Worm (Caenorhabditis elegans): ENCODE results near the gene R12B2.6.

The R12B2.6 gene

DNA sequence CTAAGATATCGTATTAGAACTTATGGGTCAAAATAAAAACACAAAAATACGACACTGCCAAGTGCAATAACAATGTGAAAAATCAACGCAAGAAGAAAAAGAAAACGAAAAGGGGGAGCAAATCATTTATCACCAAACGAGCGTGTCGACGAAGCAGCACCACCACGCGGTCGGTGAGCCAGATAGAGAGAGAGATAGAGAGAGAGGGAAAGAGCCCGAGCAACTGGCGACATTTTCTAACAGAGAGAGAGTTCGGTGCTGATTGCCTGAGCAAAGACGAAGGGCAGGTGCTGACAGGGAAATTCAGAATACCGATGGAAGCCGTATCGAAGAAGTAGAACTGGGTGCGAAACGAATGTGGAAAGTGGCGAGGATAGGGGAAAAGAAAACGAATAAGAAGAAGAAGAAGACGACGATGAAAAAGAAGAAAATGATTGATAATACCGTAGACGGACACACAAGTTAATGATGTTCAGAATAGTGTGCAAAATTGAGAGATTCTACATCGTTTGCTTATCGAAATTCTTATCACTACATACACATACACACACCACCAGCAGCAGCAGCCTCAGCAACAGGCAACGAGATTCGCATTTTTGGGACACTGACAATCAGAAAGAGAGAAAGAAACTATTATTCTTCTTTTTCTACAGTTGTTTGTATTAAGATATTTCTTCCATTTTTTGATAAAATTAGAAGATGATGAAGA is 1.4 kb upstream of the R12B2.6 start (continued):
- TF ChIP-seq dpl-1 (GFP tag; optimal IDR thresholded peaks at IDR 0.05) = peak; percentile 8
- TF ChIP-seq fos-1 (tag; optimal IDR thresholded peaks at IDR 0.05) = no peak
- TF ChIP-seq nhr-42 (GFP tag; IDR thresholded peaks at IDR 0.05) = no peak
- TF ChIP-seq mxl-3 (GFP tag; optimal IDR thresholded peaks at IDR 0.05) = peak; percentile 63
- peak; percentile 16 for TF ChIP-seq ztf-7 (tag; optimal IDR thresholded peaks at IDR 0.05)
- TF ChIP-seq dmd-8 (GFP tag; IDR thresholded peaks at IDR 0.05) = no peak
- peak; percentile 84 for TF ChIP-seq dve-1 (tag; optimal IDR thresholded peaks at IDR 0.05; ENCODE audit: insufficient read depth)
- peak; percentile 92 for TF ChIP-seq nhr-28 (tag; optimal IDR thresholded peaks at IDR 0.05)
- no peak for TF ChIP-seq T20F7.1 (GFP tag; optimal IDR thresholded peaks at IDR 0.05)
- peak in 1 of 2 experiments; percentile 31 for TF ChIP-seq mdl-1 (tag; optimal IDR thresholded peaks at IDR 0.05)
- TF ChIP-seq skn-1 (tag; optimal IDR thresholded peaks at IDR 0.05) = no peak
- TF ChIP-seq nhr-77 (tag; optimal IDR thresholded peaks at IDR 0.05) = peak; percentile 16
- no peak for TF ChIP-seq tag-97 (GFP tag; IDR thresholded peaks at IDR 0.05)
- TF ChIP-seq ceh-62 (tag; optimal IDR thresholded peaks at IDR 0.05) = no peak
- no peak for TF ChIP-seq jun-1 (tag; optimal IDR thresholded peaks at IDR 0.05)
- no peak for TF ChIP-seq Y48G9A.11 (GFP tag; IDR thresholded peaks at IDR 0.05)
- no peak for TF ChIP-seq ceh-32 (tag; optimal IDR thresholded peaks at IDR 0.05; ENCODE audit: poor library complexity)
- TF ChIP-seq R02D3.7 (tag; optimal IDR thresholded peaks at IDR 0.05) = no peak
- TF ChIP-seq mdt-29 (GFP tag; IDR thresholded peaks at IDR 0.05) = no peak
- TF ChIP-seq daf-8 (GFP tag; IDR thresholded peaks at IDR 0.05) = no peak
- 0 out of 2 replicates have a peak, but pooled peaks have one; percentile 44 for TF ChIP-seq lin-1 (GFP tag; IDR thresholded peaks at IDR 0.05)
- TF ChIP-seq unc-39 (tag; optimal IDR thresholded peaks at IDR 0.05) = no peak
- no peak for TF ChIP-seq attf-4 (tag; optimal IDR thresholded peaks at IDR 0.05)
- TF ChIP-seq egl-27 (tag; optimal IDR thresholded peaks at IDR 0.05) = no peak
- peak; percentile 25 for TF ChIP-seq nhr-11 (tag; optimal IDR thresholded peaks at IDR 0.05)
- TF ChIP-seq spr-3 (GFP tag; optimal IDR thresholded peaks at IDR 0.05) = no peak
- TF ChIP-seq hlh-30 (tag; optimal IDR thresholded peaks at IDR 0.05; ENCODE audit: insufficient read depth) = peak; percentile 7
- TF ChIP-seq gei-8 (GFP tag; optimal IDR thresholded peaks at IDR 0.05) = no peak
- no peak for TF ChIP-seq ces-1 (GFP tag; optimal IDR thresholded peaks at IDR 0.05)
- no peak for TF ChIP-seq unc-130 (GFP tag; optimal IDR thresholded peaks at IDR 0.05)
- TF ChIP-seq ceh-44 (GFP tag; IDR thresholded peaks at IDR 0.05) = no peak
- no peak for TF ChIP-seq F44E2.7 (GFP tag; IDR thresholded peaks at IDR 0.05)
- peak in 1 of 2 experiments; percentile 23 for TF ChIP-seq lsy-2 (tag; optimal IDR thresholded peaks at IDR 0.05)
- TF ChIP-seq hlh-11 (tag; optimal IDR thresholded peaks at IDR 0.05) = peak; percentile 82

DNA sequence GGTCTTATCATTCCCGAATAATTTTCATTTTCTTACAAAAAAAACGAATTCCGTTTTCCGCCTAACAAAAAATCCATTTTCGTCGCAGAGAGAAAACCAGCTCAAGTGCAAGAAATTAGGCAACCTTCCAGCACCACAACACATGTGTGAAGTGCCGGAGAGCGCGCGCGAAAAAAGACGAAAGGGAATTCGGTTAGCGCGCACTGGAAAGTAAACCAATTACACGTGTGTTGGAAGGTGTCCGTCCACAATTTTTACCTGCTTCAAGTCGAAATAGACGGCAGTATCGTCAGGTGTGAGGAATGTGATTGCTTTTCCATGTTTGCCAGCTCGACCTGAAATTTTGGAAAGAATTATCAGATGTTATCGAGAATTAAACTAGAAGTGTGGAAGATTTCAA is 710 bp upstream of the R12B2.6 start:
- peak; percentile 80 for TF ChIP-seq aha-1 (tag)
- TF ChIP-seq ama-1 (optimal IDR thresholded peaks at IDR 0.05) = peak; percentile 26
- 0 out of 2 replicates have a peak, but pooled peaks have one; percentile 15 for TF ChIP-seq vab-7 (GFP tag; IDR thresholded peaks at IDR 0.05)
- TF ChIP-seq zfp-3 (GFP tag; conservative IDR thresholded peaks at IDR 0.05) = no peak
- TF ChIP-seq ceh-62 (tag; optimal IDR thresholded peaks at IDR 0.05) = no peak
- TF ChIP-seq daf-8 (GFP tag; IDR thresholded peaks at IDR 0.05) = no peak
- TF ChIP-seq dmd-6 (GFP tag; IDR thresholded peaks at IDR 0.05) = no peak
- no peak for TF ChIP-seq egl-43 (GFP tag; IDR thresholded peaks at IDR 0.05)
- TF ChIP-seq zip-2 (tag; optimal IDR thresholded peaks at IDR 0.05) = no peak
- peak; percentile 39 for TF ChIP-seq ces-1 (GFP tag; optimal IDR thresholded peaks at IDR 0.05)
